Worm (Caenorhabditis elegans) whole organism, L4 larva: ENCODE results near the gene Y54E2A.8.

Experiments
- R02D3.7 ChIP-seq: fragments of 150-350 bp; sonication (generic microtip); optimal IDR thresholded peaks from 3 replicates; lab custom pipeline; 2014; ENCODE audit warnings: missing biosample characterization, missing genetic modification characterization
- T26A8.4 ChIP-seq: fragments of 200-800 bp; sonication (Bioruptor generic); IDR thresholded peaks from 2 replicates; pipeline ENCODE4 v1.3.6; 2022; ENCODE audit warnings: missing genetic modification characterization, missing compliant biosample characterization
- ZK546.5 ChIP-seq, 2 experiments: sonication (generic microtip); optimal IDR thresholded peaks; 2 replicates each; lab custom pipeline; 2017; ENCODE audit warnings: missing biosample characterization in 2 of 2, missing genetic modification characterization in 2 of 2
- ama-1 ChIP-seq: fragments of 150-350 bp; optimal IDR thresholded peaks from 2 replicates; lab custom pipeline; 2014; ENCODE audit warnings: inconsistent platforms, mixed read lengths
- ceh-82 ChIP-seq: sonication (generic microtip); optimal IDR thresholded peaks from 2 replicates; lab custom pipeline; 2017; ENCODE audit warnings: missing biosample characterization, missing genetic modification characterization
- daf-16 ChIP-seq, 3 experiments: sonication (generic microtip); optimal IDR thresholded peaks; 2 replicates each; lab custom pipeline; 2016 to 2017; ENCODE audit warnings: missing genetic modification characterization in 3 of 3, missing genetic modification reagents in 3 of 3, mild to moderate bottlenecking in 2 of 3, missing compliant biosample characterization in 2 of 3, missing biosample characterization in 1 of 3, moderate library complexity in 1 of 3
- dve-1 ChIP-seq: sonication (generic microtip); optimal IDR thresholded peaks from 2 replicates; lab custom pipeline; 2017; ENCODE audit warnings: antibody characterized with exemption, mild to moderate bottlenecking, missing genetic modification characterization, missing compliant biosample characterization; ENCODE audit not compliant: insufficient read depth
- gei-8 ChIP-seq: fragments of 200-800 bp; sonication (Bioruptor generic); optimal IDR thresholded peaks from 2 replicates; lab custom pipeline; 2018; ENCODE audit warnings: mild to moderate bottlenecking, missing genetic modification characterization, missing compliant biosample characterization
- hlh-30 ChIP-seq: sonication (generic microtip); optimal IDR thresholded peaks from 2 replicates; lab custom pipeline; 2017; ENCODE audit warnings: antibody characterized with exemption, mild to moderate bottlenecking, missing genetic modification characterization, missing compliant biosample characterization; ENCODE audit not compliant: insufficient read depth
- nhr-11 ChIP-seq: fragments of 150-350 bp; optimal IDR thresholded peaks from 2 replicates; lab custom pipeline; 2014; ENCODE audit warnings: missing biosample characterization, missing genetic modification characterization
- nhr-25 ChIP-seq: sonication (generic microtip); optimal IDR thresholded peaks from 2 replicates; lab custom pipeline; 2017; ENCODE audit warnings: missing genetic modification characterization, mild to moderate bottlenecking, missing compliant biosample characterization, antibody characterized with exemption, moderate library complexity, borderline replicate concordance; ENCODE audit not compliant: insufficient read depth
- php-3 ChIP-seq: fragments of 200-800 bp; sonication (Bioruptor generic); IDR thresholded peaks from 2 replicates; pipeline ENCODE4 v1.3.6; 2022; ENCODE audit warnings: missing genetic modification reagents, missing genetic modification characterization, missing compliant biosample characterization
- unc-62 ChIP-seq, 3 experiments: fragments of 150-350 bp in 1 of 3; sonication (generic microtip); optimal IDR thresholded peaks in 2 of 3; peaks in 1 of 3; 1 replicate in 1 of 3; 2 replicates in 2 of 3; lab custom pipeline; 2014 to 2017; ENCODE audit warnings: missing biosample characterization in 3 of 3, missing genetic modification characterization in 3 of 3, missing genetic modification reagents in 3 of 3, missing genotype in 1 of 3

- peak; percentile 84 for TF ChIP-seq php-3 (GFP tag; lab: Robert Waterston, UW)
- no peak for TF ChIP-seq ceh-82 (tag; lab: Kevin White, UChicago)
- no peak for TF ChIP-seq T26A8.4 (GFP tag; lab: Robert Waterston, UW)
- TF ChIP-seq nhr-11: no peak
- TF ChIP-seq dve-1 (tag; lab: Kevin White, UChicago): peak; percentile 71
- no peak for TF ChIP-seq ama-1 (lab: Kevin White, UChicago)
- no peak for TF ChIP-seq ZK546.5 (tag; optimal IDR thresholded peaks at IDR 0.05; lab: Kevin White, UChicago)
- TF ChIP-seq R02D3.7: no peak
- no peak for TF ChIP-seq nhr-25 (tag; lab: Kevin White, UChicago)
- no peak for TF ChIP-seq unc-62 (GFP tag; optimal IDR thresholded peaks at IDR 0.05 in 1 of 2; lab: Kevin White, UChicago)
- no peak for TF ChIP-seq unc-62 (tag; optimal IDR thresholded peaks at IDR 0.05; lab: Kevin White, UChicago)
- no peak for TF ChIP-seq gei-8 (GFP tag; lab: Kevin White, UChicago)
- no peak for TF ChIP-seq daf-16 (GFP tag; optimal IDR thresholded peaks at IDR 0.05; lab: Kevin White, UChicago)
- peak; percentile 70 for TF ChIP-seq daf-16 (tag; optimal IDR thresholded peaks at IDR 0.05; lab: Kevin White, UChicago)
- no peak for TF ChIP-seq hlh-30 (tag; lab: Kevin White, UChicago)
Observed at ce11 chrII:14812661-14813060, 34.5 kb downstream of the Y54E2A.8 start.
